Fruit fly (Drosophila melanogaster) whole organism, pupa: ENCODE data around the gene Irbp.

Experiments
- CG10348 ChIP-seq: fragments of 200-800 bp; sonication (Bioruptor generic); IDR thresholded peaks from 2 replicates; pipeline ENCODE4 v1.3.6; 2022; ENCODE audit warnings: missing biosample characterization, missing genetic modification characterization
- CG13204 ChIP-seq: fragments of 200-800 bp; sonication (Bioruptor generic); optimal IDR thresholded peaks from 2 replicates; lab custom pipeline; 2018; ENCODE audit warnings: missing biosample characterization, mild to moderate bottlenecking, missing genetic modification characterization, moderate library complexity
- CG17806 ChIP-seq: fragments of 200-800 bp; sonication (Bioruptor generic); optimal IDR thresholded peaks from 2 replicates; lab custom pipeline; 2018; ENCODE audit warnings: missing biosample characterization, mild to moderate bottlenecking, missing genetic modification characterization, moderate library complexity
- CG32121 ChIP-seq: fragments of 200-800 bp; sonication (Bioruptor generic); IDR thresholded peaks from 2 replicates; pipeline ENCODE4 v1.3.6; 2022; ENCODE audit warnings: missing biosample characterization, missing genetic modification characterization
- CG34367 ChIP-seq: fragments of 200-800 bp; sonication (Bioruptor generic); optimal IDR thresholded peaks from 2 replicates; lab custom pipeline; 2018; ENCODE audit warnings: missing biosample characterization, mild to moderate bottlenecking, missing genetic modification characterization
- CG4496 ChIP-seq: fragments of 200-800 bp; sonication (Bioruptor generic); IDR thresholded peaks from 3 replicates; pipeline ENCODE4 v1.3.6; 2022; ENCODE audit warnings: missing biosample characterization, missing genetic modification characterization
- D1 ChIP-seq: fragments of 200-800 bp; sonication (Bioruptor generic); optimal IDR thresholded peaks from 2 replicates; lab custom pipeline; 2018; ENCODE audit warnings: missing biosample characterization, mild to moderate bottlenecking, missing genetic modification characterization, moderate library complexity
- EcR ChIP-seq: fragments of 200-800 bp; sonication (Bioruptor generic); optimal IDR thresholded peaks from 3 replicates; lab custom pipeline; 2019; ENCODE audit warnings: missing biosample characterization, missing genetic modification characterization, mild to moderate bottlenecking, moderate library complexity, missing genetic modification reagents
- Ets98B ChIP-seq: fragments of 200-800 bp; sonication (Bioruptor generic); IDR thresholded peaks from 2 replicates; pipeline ENCODE4 v1.3.6; 2022; ENCODE audit warnings: missing biosample characterization, missing genetic modification characterization
- Snoo ChIP-seq: fragments of 200-800 bp; sonication (Bioruptor generic); optimal IDR thresholded peaks from 3 replicates; lab custom pipeline; 2017; ENCODE audit warnings: missing biosample characterization, mild to moderate bottlenecking, missing genetic modification characterization, inconsistent platforms
- fd96Ca ChIP-seq: fragments of 200-800 bp; sonication (Bioruptor generic); IDR thresholded peaks from 3 replicates; pipeline ENCODE4 v1.3.6; 2022; ENCODE audit warnings: missing biosample characterization, missing genetic modification characterization

DNA sequence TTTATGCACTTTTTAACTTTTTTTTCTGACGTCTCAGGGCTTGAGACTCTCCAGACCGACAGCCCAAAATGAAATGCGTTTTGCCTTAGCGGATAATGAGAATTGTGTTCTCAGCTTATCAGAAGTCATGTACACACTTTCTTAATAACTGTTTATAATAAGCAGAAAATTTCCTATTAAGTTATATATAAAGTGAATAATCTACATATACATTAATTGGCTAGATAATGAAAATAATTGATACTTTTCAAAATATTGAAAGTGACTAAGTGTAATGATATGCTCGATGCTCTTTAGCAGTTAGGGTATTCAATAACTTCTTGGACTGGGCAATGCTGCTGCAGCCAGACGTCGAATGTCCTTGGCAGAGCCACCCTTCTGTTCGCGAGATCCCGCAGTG lies 47.9 kb upstream of the Irbp start:
- no peak for TF ChIP-seq Snoo (tag; lab: Kevin White, UChicago)
- TF ChIP-seq EcR (GFP tag; lab: Kevin White, UChicago), result no peak
- no peak for TF ChIP-seq CG10348 (GFP tag; lab: Robert Waterston, UW)
- TF ChIP-seq CG13204, result no peak
- TF ChIP-seq CG4496 (GFP tag; lab: Robert Waterston, UW), result no peak
- TF ChIP-seq D1 (tag; lab: Kevin White, UChicago), result no peak
- TF ChIP-seq CG32121 (GFP tag; lab: Robert Waterston, UW), result no peak
- TF ChIP-seq Ets98B (GFP tag; lab: Robert Waterston, UW), result no peak
- TF ChIP-seq CG34367 (tag; lab: Kevin White, UChicago), result no peak
- no peak for TF ChIP-seq CG17806
- TF ChIP-seq fd96Ca (GFP tag; lab: Robert Waterston, UW), result no peak
